Fruit fly (Drosophila melanogaster): ENCODE data around the gene S-Lap3.

S-Lap3 gene

dm6 chr3L:10516707-10517450, 51.9 kb downstream of the S-Lap3 start (continued):
- TF ChIP-seq CG11504 (tag; optimal IDR thresholded peaks at IDR 0.05), result peak; percentile 18
- no peak for TF ChIP-seq kah (GFP tag; optimal IDR thresholded peaks at IDR 0.05)
- TF ChIP-seq sens (GFP tag), result peak; percentile 35
- no peak for TF ChIP-seq exex (tag; optimal IDR thresholded peaks at IDR 0.05)
- no peak for TF ChIP-seq Optix (GFP tag; IDR thresholded peaks at IDR 0.05)
- no peak for TF ChIP-seq CG7745 (tag; optimal IDR thresholded peaks at IDR 0.05)
- TF ChIP-seq ken (GFP tag; IDR thresholded peaks at IDR 0.05), result no peak
- TF ChIP-seq CG16863 (GFP tag; optimal IDR thresholded peaks at IDR 0.05), result no peak
- no peak for TF ChIP-seq ase (GFP tag; IDR thresholded peaks at IDR 0.05)
- TF ChIP-seq CG8359 (GFP tag; optimal IDR thresholded peaks at IDR 0.05; ENCODE audit: borderline replicate concordance), result no peak
- TF ChIP-seq CG6272 (GFP tag; IDR thresholded peaks at IDR 0.05), result no peak
- peak; percentile 24 for TF ChIP-seq CG18262 (tag; optimal IDR thresholded peaks at IDR 0.05)
- no peak for TF ChIP-seq CG16813 (GFP tag; IDR thresholded peaks at IDR 0.05; ENCODE audit: partially characterized antibody)
- no peak for TF ChIP-seq gfzf (GFP tag; optimal IDR thresholded peaks at IDR 0.05)
- TF ChIP-seq Hr51 (GFP tag; optimal IDR thresholded peaks at IDR 0.05), result peak in 1 of 2 experiments; percentile 17
- no peak for TF ChIP-seq pho (GFP tag; optimal IDR thresholded peaks at IDR 0.05)
- no peak for TF ChIP-seq h (optimal IDR thresholded peaks at IDR 0.05)
- TF ChIP-seq CG4707 (GFP tag; optimal IDR thresholded peaks at IDR 0.05), result no peak
- peak; percentile 14 for TF ChIP-seq dmrt99B (tag; optimal IDR thresholded peaks at IDR 0.05)
- no peak for TF ChIP-seq Hr39 (optimal IDR thresholded peaks at IDR 0.05)
- TF ChIP-seq B-H1 (GFP tag; IDR thresholded peaks at IDR 0.05), result no peak
- TF ChIP-seq chif (GFP tag; optimal IDR thresholded peaks at IDR 0.05), result no peak
- TF ChIP-seq CG12744 (GFP tag; optimal IDR thresholded peaks at IDR 0.05), result no peak
- no peak for TF ChIP-seq Myb (GFP tag; optimal IDR thresholded peaks at IDR 0.05)
- no peak for TF ChIP-seq CG12155 (GFP tag; optimal IDR thresholded peaks at IDR 0.05)
- no peak for TF ChIP-seq CG8281 (tag; optimal IDR thresholded peaks at IDR 0.05)
- TF ChIP-seq slou (GFP tag; optimal IDR thresholded peaks at IDR 0.05), result no peak
- TF ChIP-seq sens-2 (GFP tag; IDR thresholded peaks at IDR 0.05), result no peak
- TF ChIP-seq CG4282 (GFP tag; optimal IDR thresholded peaks at IDR 0.05), result no peak
- no peak for TF ChIP-seq CG34376 (GFP tag; optimal IDR thresholded peaks at IDR 0.05)
- TF ChIP-seq CG10979 (tag; optimal IDR thresholded peaks at IDR 0.05), result no peak
- no peak for TF ChIP-seq CG18476 (GFP tag; optimal IDR thresholded peaks at IDR 0.05)
- TF ChIP-seq Asciz (GFP tag; optimal IDR thresholded peaks at IDR 0.05), result no peak
- TF ChIP-seq E2f2 (GFP tag; IDR thresholded peaks at IDR 0.05), result no peak
- TF ChIP-seq lola (GFP tag; optimal IDR thresholded peaks at IDR 0.05), result peak in 1 of 3 experiments; percentile 10
- TF ChIP-seq CG4360 (GFP tag; IDR thresholded peaks at IDR 0.05), result no peak
- TF ChIP-seq Opbp (GFP tag; IDR thresholded peaks at IDR 0.05; ENCODE audit: partially characterized antibody), result no peak
- no peak for TF ChIP-seq CG17359 (tag; optimal IDR thresholded peaks at IDR 0.05)
- no peak for TF ChIP-seq HLHmδ (GFP tag; optimal IDR thresholded peaks at IDR 0.05)
- TF ChIP-seq Hmr (GFP tag; optimal IDR thresholded peaks at IDR 0.05), result no peak
- no peak for TF ChIP-seq sna (GFP tag; IDR thresholded peaks at IDR 0.05; ENCODE audit: partially characterized antibody)
- no peak for TF ChIP-seq zfh2 (GFP tag; optimal IDR thresholded peaks at IDR 0.05)
- TF ChIP-seq CG11085 (GFP tag; IDR thresholded peaks at IDR 0.05), result no peak
- no peak for TF ChIP-seq oc (tag; optimal IDR thresholded peaks at IDR 0.05)
- no peak for TF ChIP-seq zf30C (GFP tag; optimal IDR thresholded peaks at IDR 0.05)
- TF ChIP-seq eyg (GFP tag; optimal IDR thresholded peaks at IDR 0.05), result no peak
- TF ChIP-seq sim (GFP tag; IDR thresholded peaks at IDR 0.05), result no peak
- TF ChIP-seq lab (GFP tag; optimal IDR thresholded peaks at IDR 0.05), result no peak
- TF ChIP-seq CG10147 (GFP tag; optimal IDR thresholded peaks at IDR 0.05), result no peak
- TF ChIP-seq tio (GFP tag; optimal IDR thresholded peaks at IDR 0.05), result no peak
